Worm (Caenorhabditis elegans) whole organism, L1 larva: ENCODE measurements around the gene gtf-2H4.

ENCODE experiments used
- Y116A8C.19 ChIP-seq: sonication (generic microtip); optimal IDR thresholded peaks from 2 replicates; lab custom pipeline; 2016; ENCODE audit warnings: missing compliant biosample characterization, missing genetic modification characterization, borderline replicate concordance
- aly-2 ChIP-seq: fragments of 150-350 bp; optimal IDR thresholded peaks from 2 replicates; lab custom pipeline; 2014; ENCODE audit warnings: missing biosample characterization, missing genetic modification characterization
- ceh-63 ChIP-seq: fragments of 200-800 bp; sonication (Bioruptor generic); optimal IDR thresholded peaks from 2 replicates; lab custom pipeline; 2018; ENCODE audit warnings: mild to moderate bottlenecking, missing genetic modification characterization, missing compliant biosample characterization
- ceh-8 ChIP-seq: fragments of 200-800 bp; sonication (Bioruptor generic); optimal IDR thresholded peaks from 2 replicates; lab custom pipeline; 2018; ENCODE audit warnings: mild to moderate bottlenecking, missing genetic modification characterization, moderate library complexity, missing compliant biosample characterization
- dpl-1 ChIP-seq, 3 experiments: fragments of 150-350 bp in 2 of 3; sonication (generic microtip) in 1 of 3; optimal IDR thresholded peaks; 2 replicates each; lab custom pipeline; 2014 to 2017; ENCODE audit warnings: missing biosample characterization in 3 of 3, missing genetic modification characterization in 3 of 3, missing genetic modification reagents in 3 of 3
- efl-1 ChIP-seq, 4 experiments: fragments of 150-350 bp; optimal IDR thresholded peaks in 3 of 4; peaks in 1 of 4; 1 replicate in 1 of 4; 2 replicates in 3 of 4; lab custom pipeline; 2014; ENCODE audit warnings: missing biosample characterization in 2 of 4, missing genetic modification characterization in 2 of 4, missing genetic modification reagents in 2 of 4
- efl-3 ChIP-seq: fragments of 200-800 bp; sonication (Bioruptor generic); optimal IDR thresholded peaks from 2 replicates; lab custom pipeline; 2018; ENCODE audit warnings: mild to moderate bottlenecking, missing genetic modification characterization, missing compliant biosample characterization
- egl-13 ChIP-seq: sonication (generic microtip); optimal IDR thresholded peaks from 2 replicates; lab custom pipeline; 2016; ENCODE audit warnings: missing genotype, missing genetic modification reagents, missing genetic modification characterization, missing compliant biosample characterization
- elt-3 ChIP-seq, 6 experiments: fragments of 150-350 bp in 1 of 6; sonication (generic microtip); optimal IDR thresholded peaks; 2 replicates each; lab custom pipeline; 2017 to 2018; ENCODE audit warnings: missing biosample characterization in 6 of 6, missing genetic modification characterization in 6 of 6, inconsistent platforms in 1 of 6
- ets-5 ChIP-seq: fragments of 200-800 bp; sonication (Bioruptor generic); IDR thresholded peaks from 2 replicates; pipeline ENCODE4 v1.3.6; 2022; ENCODE audit warnings: missing genetic modification characterization, missing compliant biosample characterization
- grh-1 ChIP-seq: fragments of 200-800 bp; sonication (Bioruptor generic); IDR thresholded peaks from 2 replicates; pipeline ENCODE4 v1.3.6; 2022; ENCODE audit warnings: missing genetic modification reagents, missing genetic modification characterization, missing compliant biosample characterization
- hpl-2 ChIP-seq: fragments of 150-350 bp; optimal IDR thresholded peaks from 2 replicates; lab custom pipeline; 2014; ENCODE audit warnings: missing biosample characterization, missing genetic modification reagents, missing genetic modification characterization
- lin-15B ChIP-seq: fragments of 150-350 bp; sonication (generic microtip); optimal IDR thresholded peaks from 3 replicates; lab custom pipeline; 2014; ENCODE audit warnings: missing biosample characterization, missing genetic modification characterization
- mab-9 ChIP-seq: fragments of 200-800 bp; sonication (Bioruptor generic); IDR thresholded peaks from 2 replicates; pipeline ENCODE4 v1.3.6; 2022; ENCODE audit warnings: missing genetic modification reagents, missing genetic modification characterization, missing compliant biosample characterization
- mdl-1 ChIP-seq, 2 experiments: fragments of 150-350 bp; optimal IDR thresholded peaks; 2 replicates each; lab custom pipeline; 2014 to 2017; ENCODE audit warnings: missing biosample characterization in 2 of 2, missing genetic modification characterization in 2 of 2, inconsistent platforms in 1 of 2
- mep-1 ChIP-seq: fragments of 150-350 bp; optimal IDR thresholded peaks from 2 replicates; lab custom pipeline; 2014; ENCODE audit warnings: missing biosample characterization, missing genetic modification characterization
- nhr-12 ChIP-seq: sonication (generic microtip); optimal IDR thresholded peaks from 2 replicates; lab custom pipeline; 2017; ENCODE audit warnings: missing biosample characterization, missing genetic modification characterization
- nhr-19 ChIP-seq: fragments of 200-800 bp; sonication (Bioruptor generic); conservative IDR thresholded peaks from 2 replicates; pipeline ENCODE4 v1.3.6; 2022; ENCODE audit warnings: missing genetic modification characterization, missing compliant biosample characterization
- nhr-237 ChIP-seq: fragments of 150-350 bp; optimal IDR thresholded peaks from 2 replicates; lab custom pipeline; 2014; ENCODE audit warnings: missing biosample characterization, missing genetic modification characterization
- nhr-47 ChIP-seq: sonication (generic microtip); optimal IDR thresholded peaks from 2 replicates; lab custom pipeline; 2016; ENCODE audit warnings: mild to moderate bottlenecking, missing genetic modification characterization, moderate library complexity, missing compliant biosample characterization
- nhr-76 ChIP-seq: sonication (generic microtip); optimal IDR thresholded peaks from 2 replicates; lab custom pipeline; 2017; ENCODE audit warnings: missing biosample characterization, missing genetic modification characterization
- nhr-77 ChIP-seq: fragments of 150-350 bp; optimal IDR thresholded peaks from 2 replicates; lab custom pipeline; 2014; ENCODE audit warnings: missing biosample characterization, missing genetic modification characterization
- nhr-85 ChIP-seq: sonication (generic microtip); peaks from one replicate; lab custom pipeline; 2016; ENCODE audit warnings: missing genetic modification characterization, inconsistent platforms, missing compliant biosample characterization
- nhr-90 ChIP-seq: sonication (generic microtip); optimal IDR thresholded peaks from 2 replicates; lab custom pipeline; 2016; ENCODE audit warnings: mild to moderate bottlenecking, missing genetic modification characterization, missing compliant biosample characterization; ENCODE audit not compliant: poor library complexity
- rnt-1 ChIP-seq: sonication (generic microtip); optimal IDR thresholded peaks from 2 replicates; lab custom pipeline; 2016; ENCODE audit warnings: mild to moderate bottlenecking, missing genetic modification characterization, moderate library complexity, missing compliant biosample characterization
- skn-1 ChIP-seq: fragments of 150-350 bp; optimal IDR thresholded peaks from 2 replicates; lab custom pipeline; 2014; ENCODE audit warnings: missing biosample characterization, missing genetic modification characterization
- snu-23 ChIP-seq: sonication (generic microtip); optimal IDR thresholded peaks from 2 replicates; lab custom pipeline; 2016; ENCODE audit warnings: missing genetic modification characterization, missing compliant biosample characterization
- swsn-7 ChIP-seq: sonication (generic microtip); optimal IDR thresholded peaks from 2 replicates; lab custom pipeline; 2016; ENCODE audit warnings: missing genetic modification characterization, missing compliant biosample characterization
- unc-98 ChIP-seq: fragments of 200-800 bp; sonication (Bioruptor generic); IDR thresholded peaks from 2 replicates; pipeline ENCODE4 v1.3.6; 2022; ENCODE audit warnings: missing genetic modification characterization, missing compliant biosample characterization
- xbp-1 ChIP-seq: sonication (generic microtip); optimal IDR thresholded peaks from 2 replicates; lab custom pipeline; 2016; ENCODE audit warnings: missing genetic modification characterization, missing compliant biosample characterization
- ztf-11 ChIP-seq, 2 experiments: sonication (generic microtip); optimal IDR thresholded peaks; 2 replicates each; lab custom pipeline; 2016 to 2017; ENCODE audit warnings: missing genetic modification characterization in 2 of 2, missing biosample characterization in 1 of 2, missing compliant biosample characterization in 1 of 2

gtf-2H4 gene

DNA sequence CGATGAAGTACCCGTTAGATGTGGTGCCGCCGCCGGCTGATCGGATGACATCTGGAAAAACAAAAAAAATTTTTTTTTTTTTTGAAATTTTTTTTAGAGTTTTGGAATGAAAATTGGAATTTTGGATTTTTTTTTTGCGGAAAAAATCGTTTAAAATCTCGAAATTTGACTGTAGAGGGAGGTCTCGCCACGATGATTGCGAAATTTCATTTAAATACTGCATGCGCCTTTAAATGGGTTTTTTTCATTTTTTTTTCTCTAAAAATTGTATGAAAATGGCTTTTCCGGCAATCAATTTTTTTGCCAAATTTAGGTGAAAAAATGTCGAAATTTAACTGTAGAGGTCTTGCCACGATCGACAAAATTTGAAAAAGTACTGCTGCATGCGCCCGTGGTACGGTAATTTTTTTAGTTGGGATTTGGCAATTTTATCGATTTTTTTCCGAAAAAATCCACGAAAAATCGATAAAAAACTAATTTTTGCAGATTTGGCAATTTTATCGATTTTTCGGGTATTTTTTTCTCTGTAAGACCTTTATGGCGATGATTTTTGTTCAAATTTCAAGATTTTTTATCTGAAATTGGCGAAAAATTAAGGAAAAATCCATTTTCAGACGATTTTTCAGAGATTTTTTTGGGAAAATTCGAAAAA, at the start of gene gtf-2H4:
gtf-2H4 (minus strand) TSS at position 51 of the 652 bp plus-strand sequence.
- no peak for TF ChIP-seq ceh-8 (GFP tag; lab: Kevin White, UChicago)
- no peak for TF ChIP-seq dpl-1 (GFP tag; optimal IDR thresholded peaks at IDR 0.05; lab: Kevin White, UChicago)
- no peak for TF ChIP-seq ceh-63
- TF ChIP-seq rnt-1 = no peak

DNA sequence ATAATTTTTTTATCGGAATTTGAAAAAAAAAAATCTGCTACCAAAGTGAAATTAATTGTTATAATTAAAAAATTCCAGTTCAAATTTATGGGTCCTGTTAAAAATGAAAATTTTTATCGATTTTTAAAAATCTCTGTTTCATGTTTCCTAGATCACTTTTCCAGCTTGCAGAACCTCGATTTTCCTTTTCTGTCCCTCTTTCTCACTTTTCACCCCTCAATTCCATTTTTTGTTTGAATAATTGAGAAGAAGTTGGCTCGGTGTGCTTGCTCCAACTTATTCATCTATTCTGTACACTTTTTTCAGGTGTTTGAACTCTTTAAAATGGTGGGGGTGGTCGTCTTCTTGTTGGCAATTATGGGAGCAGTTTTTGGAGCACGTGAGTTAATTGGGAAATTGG, 44.3 kb upstream of the gtf-2H4 start, which contains the start of gene acr-24:
acr-24 (plus strand) TSS at position 301 of the 400 bp plus-strand sequence.
- TF ChIP-seq mdl-1 (tag; optimal IDR thresholded peaks at IDR 0.05; lab: Kevin White, UChicago) = no peak
- no peak for TF ChIP-seq ets-5 (GFP tag; lab: Robert Waterston, UW)
- no peak for TF ChIP-seq xbp-1 (tag; lab: Kevin White, UChicago)
- no peak for TF ChIP-seq Y116A8C.19

DNA sequence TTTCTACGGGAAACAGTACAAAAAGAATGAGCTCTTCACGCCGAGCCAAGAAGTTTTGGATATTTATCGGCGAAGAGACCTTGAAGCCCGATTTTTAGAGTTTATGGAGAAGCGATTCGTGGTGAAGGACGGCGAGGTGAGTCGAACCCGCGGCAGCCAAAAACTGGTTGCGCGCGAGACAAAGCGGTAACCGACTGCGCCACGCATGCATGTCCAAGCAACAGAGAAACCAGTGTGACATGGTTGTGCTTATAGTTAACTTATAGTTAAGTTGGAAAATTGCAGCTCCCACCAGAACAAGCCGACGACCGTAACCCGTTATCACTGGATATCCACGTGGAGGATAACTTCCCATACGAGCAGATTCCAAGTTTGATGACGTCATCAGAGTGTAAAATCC, 23.4 kb upstream of the gtf-2H4 start:
- TF ChIP-seq snu-23 (GFP tag; lab: Kevin White, UChicago) (no peak), nhr-90 (tag; lab: Kevin White, UChicago) (peak; percentile 60), swsn-7 (tag; lab: Kevin White, UChicago) (peak; percentile 23), nhr-19 (peak; percentile 48; the same call in 1 of the 2 replicates), nhr-47 (tag; lab: Kevin White, UChicago) (peak; percentile 52), nhr-85 (tag; lab: Kevin White, UChicago) (peak; percentile 56), nhr-77 (tag; lab: Kevin White, UChicago) (peak; percentile 23), grh-1 (0 out of 2 replicates have a peak, but pooled peaks have one; percentile 12), efl-1 (optimal IDR thresholded peaks at IDR 0.05; lab: Kevin White, UChicago) (peak; percentile 21 to 26), efl-1 (GFP tag; optimal IDR thresholded peaks at IDR 0.05 in 1 of 2; lab: Kevin White, UChicago) (peak in 1 of 2 experiments; percentile 95), unc-98 (GFP tag; lab: Robert Waterston, UW) (no peak), mep-1 (tag; lab: Kevin White, UChicago) (peak; percentile 28)

DNA sequence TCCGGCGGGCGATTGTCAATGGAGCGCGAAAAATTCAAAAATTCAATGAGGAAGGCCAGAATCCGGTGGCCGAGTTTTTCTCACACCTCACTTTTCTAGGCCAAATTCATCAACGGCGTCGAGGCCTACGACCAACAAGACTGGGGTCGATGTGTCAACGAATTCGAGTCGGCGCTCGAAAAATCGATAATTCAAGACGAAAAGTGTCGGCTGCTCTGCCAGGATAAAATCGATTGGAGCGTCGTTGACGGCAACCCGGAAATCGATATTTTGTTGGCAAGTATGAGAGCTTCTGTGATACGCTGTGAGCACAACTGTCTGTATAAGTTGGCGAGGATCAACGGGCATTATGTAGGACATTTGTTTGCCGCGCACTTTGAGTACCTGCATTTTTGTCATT, 22.8 kb upstream of the gtf-2H4 start:
- TF ChIP-seq nhr-237 (no peak), elt-3 (tag; optimal IDR thresholded peaks at IDR 0.05; lab: Kevin White, UChicago) (no peak), mab-9 (GFP tag; lab: Robert Waterston, UW) (no peak), hpl-2 (GFP tag; lab: Kevin White, UChicago) (no peak), nhr-76 (tag; lab: Kevin White, UChicago) (no peak), aly-2 (no peak), nhr-19 (no peak), ztf-11 (tag; optimal IDR thresholded peaks at IDR 0.05; lab: Kevin White, UChicago) (no peak), egl-13 (tag; lab: Kevin White, UChicago) (no peak), mep-1 (tag; lab: Kevin White, UChicago) (no peak), lin-15B (tag; lab: Kevin White, UChicago) (no peak), swsn-7 (tag; lab: Kevin White, UChicago) (no peak), nhr-12 (tag; lab: Kevin White, UChicago) (no peak), rnt-1 (no peak), skn-1 (tag; lab: Kevin White, UChicago) (no peak)

DNA sequence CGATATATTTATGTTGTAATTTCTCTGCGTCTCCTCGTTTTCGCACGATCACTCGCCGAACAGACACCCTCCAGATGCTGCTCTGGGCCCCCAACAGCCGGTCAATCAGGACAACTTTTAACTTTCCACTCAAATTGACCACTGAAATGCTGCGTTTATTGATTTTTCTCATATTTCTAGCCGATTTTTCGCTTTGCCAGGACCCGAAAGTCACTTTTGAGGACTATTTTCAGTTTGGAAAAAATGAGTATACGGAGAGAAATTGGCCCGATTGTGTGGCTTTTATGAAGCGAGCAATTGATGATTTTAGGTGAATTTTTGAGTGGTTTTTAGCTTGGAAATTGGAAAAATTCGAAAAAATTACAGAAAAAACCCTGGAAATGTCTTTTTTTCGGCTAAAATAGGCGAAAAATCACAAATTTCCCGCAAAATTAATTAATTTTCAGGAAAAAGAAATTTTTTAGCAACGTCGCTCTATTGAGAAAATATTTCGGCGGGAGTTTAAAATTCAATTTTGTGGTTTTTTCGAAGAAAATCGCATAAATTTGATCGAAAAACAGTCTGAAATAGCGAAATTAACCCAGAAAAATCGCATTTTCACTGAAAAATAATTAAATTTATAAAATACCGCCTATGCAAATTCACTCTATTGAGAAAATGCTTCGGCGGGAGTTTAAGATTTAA, 20.7 kb upstream of the gtf-2H4 start, which contains the start of gene Y73F8A.26:
Y73F8A.26 (plus strand) TSS at position 73 of the 684 bp plus-strand sequence.
- peak in 1 of 3 experiments; percentile 39 for TF ChIP-seq dpl-1 (GFP tag; optimal IDR thresholded peaks at IDR 0.05; lab: Kevin White, UChicago)
- no peak for TF ChIP-seq efl-1 (optimal IDR thresholded peaks at IDR 0.05; lab: Kevin White, UChicago)
- TF ChIP-seq efl-1 (GFP tag; optimal IDR thresholded peaks at IDR 0.05 in 1 of 2; lab: Kevin White, UChicago) = peak; percentile 38 to 49
- TF ChIP-seq efl-3 = no peak
- TF ChIP-seq nhr-85 (tag; lab: Kevin White, UChicago) = peak; percentile 21
